Fruit fly (Drosophila melanogaster) whole organism, embryonic: ENCODE data around the gene scrt.

Experiments
- Abd-B ChIP-seq: fragments of 200-800 bp; sonication (Bioruptor generic); optimal IDR thresholded peaks from 2 replicates; lab custom pipeline; 2018; ENCODE audit warnings: missing biosample characterization, mild to moderate bottlenecking, missing genetic modification characterization, moderate library complexity
- Ada2b ChIP-seq: fragments of 200-800 bp; sonication (Bioruptor generic); IDR thresholded peaks from 2 replicates; pipeline ENCODE4 v1.3.6; 2022; ENCODE audit warnings: missing biosample characterization, missing genetic modification characterization
- Antp ChIP-seq: fragments of 200-800 bp; sonication (Bioruptor generic); optimal IDR thresholded peaks from 3 replicates; lab custom pipeline; 2016; ENCODE audit warnings: missing biosample characterization, missing genetic modification characterization
- Asciz ChIP-seq: fragments of 200-800 bp; sonication (Bioruptor generic); optimal IDR thresholded peaks from 2 replicates; lab custom pipeline; 2017; ENCODE audit warnings: missing biosample characterization, mild to moderate bottlenecking, missing genetic modification characterization, missing genetic modification reagents
- BtbVII ChIP-seq: fragments of 200-800 bp; sonication (Bioruptor generic); optimal IDR thresholded peaks from 3 replicates; lab custom pipeline; 2017; ENCODE audit warnings: missing biosample characterization, mild to moderate bottlenecking, missing genetic modification characterization
- CG10147 ChIP-seq: fragments of 200-800 bp; sonication (Bioruptor generic); optimal IDR thresholded peaks from 2 replicates; lab custom pipeline; 2019; ENCODE audit warnings: missing biosample characterization, mild to moderate bottlenecking, missing genetic modification characterization, moderate library complexity
- CG1024 ChIP-seq: fragments of 200-800 bp; sonication (Bioruptor generic); IDR thresholded peaks from 2 replicates; pipeline ENCODE4 v1.3.6; 2022; ENCODE audit warnings: missing biosample characterization, missing genetic modification characterization
- CG10366 ChIP-seq: fragments of 200-800 bp; sonication (Bioruptor generic); IDR thresholded peaks from 2 replicates; pipeline ENCODE4 v1.3.6; 2022; ENCODE audit warnings: missing biosample characterization, missing genetic modification characterization
- CG11504 ChIP-seq: fragments of 200-800 bp; sonication (Bioruptor generic); optimal IDR thresholded peaks from 3 replicates; lab custom pipeline; 2019; ENCODE audit warnings: missing biosample characterization, mild to moderate bottlenecking, missing genetic modification characterization, moderate library complexity
- CG11560 ChIP-seq: fragments of 200-800 bp; sonication (Bioruptor generic); IDR thresholded peaks from 3 replicates; pipeline ENCODE4 v1.3.6; 2022; ENCODE audit warnings: missing biosample characterization, missing genetic modification characterization
- CG13296 ChIP-seq: fragments of 200-800 bp; sonication (Bioruptor generic); optimal IDR thresholded peaks from 3 replicates; lab custom pipeline; 2018; ENCODE audit warnings: missing biosample characterization, mild to moderate bottlenecking, missing genetic modification characterization
- CG14014 ChIP-seq: fragments of 200-800 bp; sonication (Bioruptor generic); IDR thresholded peaks from 2 replicates; pipeline ENCODE4 v1.3.6; 2022; ENCODE audit warnings: missing biosample characterization, missing genetic modification characterization
- CG14441 ChIP-seq: fragments of 200-800 bp; sonication (Bioruptor generic); IDR thresholded peaks from 2 replicates; pipeline ENCODE4 v1.3.6; 2022; ENCODE audit warnings: missing biosample characterization, missing genetic modification characterization
- CG14710 ChIP-seq: fragments of 200-800 bp; sonication (Bioruptor generic); optimal IDR thresholded peaks from 3 replicates; lab custom pipeline; 2019; ENCODE audit warnings: missing biosample characterization, mild to moderate bottlenecking, missing genetic modification characterization, moderate library complexity
- CG16815 ChIP-seq: fragments of 200-800 bp; sonication (Bioruptor generic); optimal IDR thresholded peaks from 3 replicates; lab custom pipeline; 2017; ENCODE audit warnings: missing biosample characterization, mild to moderate bottlenecking, missing genetic modification characterization
- CG17385 ChIP-seq: fragments of 200-800 bp; sonication (Bioruptor generic); optimal IDR thresholded peaks from 3 replicates; lab custom pipeline; 2018; ENCODE audit warnings: missing biosample characterization, mild to moderate bottlenecking, missing genetic modification characterization
- CG17829 ChIP-seq: fragments of 200-800 bp; optimal IDR thresholded peaks from 2 replicates; lab custom pipeline; 2019; ENCODE audit warnings: missing biosample characterization, mild to moderate bottlenecking, missing genetic modification characterization, moderate library complexity
- CG1792 ChIP-seq: fragments of 200-800 bp; sonication (Bioruptor generic); optimal IDR thresholded peaks from 2 replicates; lab custom pipeline; 2016; ENCODE audit warnings: missing biosample characterization, missing genetic modification characterization
- CG2875 ChIP-seq: fragments of 200-800 bp; sonication (Bioruptor generic); optimal IDR thresholded peaks from 2 replicates; lab custom pipeline; 2017; ENCODE audit warnings: missing biosample characterization, mild to moderate bottlenecking, missing genetic modification characterization, missing genetic modification reagents
- CG2889 ChIP-seq: fragments of 200-800 bp; sonication (Bioruptor generic); IDR thresholded peaks from 3 replicates; pipeline ENCODE4 v1.3.6; 2022; ENCODE audit warnings: missing biosample characterization, missing genetic modification characterization
- CG3407 ChIP-seq: fragments of 200-800 bp; sonication (Bioruptor generic); optimal IDR thresholded peaks from 2 replicates; lab custom pipeline; 2018; ENCODE audit warnings: missing biosample characterization, mild to moderate bottlenecking, missing genetic modification characterization
- CG4328 ChIP-seq: fragments of 200-800 bp; sonication (Bioruptor generic); optimal IDR thresholded peaks from 3 replicates; lab custom pipeline; 2017; ENCODE audit warnings: missing biosample characterization, missing genetic modification reagents, missing genetic modification characterization
- CG6689 ChIP-seq: fragments of 200-800 bp; sonication (Bioruptor generic); IDR thresholded peaks from 2 replicates; pipeline ENCODE4 v1.3.6; 2022; ENCODE audit warnings: missing biosample characterization, missing genetic modification characterization
- CG7271 ChIP-seq: fragments of 200-800 bp; sonication (Bioruptor generic); optimal IDR thresholded peaks from 2 replicates; lab custom pipeline; 2018; ENCODE audit warnings: missing biosample characterization, mild to moderate bottlenecking, missing genetic modification characterization, moderate library complexity
- CTCF ChIP-seq: fragments of 200-800 bp; sonication (Bioruptor generic); optimal IDR thresholded peaks from 2 replicates; lab custom pipeline; 2017; ENCODE audit warnings: missing biosample characterization, mild to moderate bottlenecking, missing genetic modification characterization, moderate library complexity
- Dip2 ChIP-seq: fragments of 200-800 bp; sonication (Bioruptor generic); IDR thresholded peaks from 2 replicates; pipeline ENCODE4 v1.3.6; 2022; ENCODE audit warnings: missing biosample characterization, missing genetic modification characterization
- Dref ChIP-seq: fragments of 200-800 bp; sonication (Bioruptor generic); IDR thresholded peaks from 2 replicates; pipeline ENCODE4 v1.3.6; 2022; ENCODE audit warnings: missing biosample characterization, missing genetic modification characterization
- ERR ChIP-seq: fragments of 200-800 bp; sonication (Bioruptor generic); optimal IDR thresholded peaks from 2 replicates; lab custom pipeline; 2016; ENCODE audit warnings: missing biosample characterization, missing genetic modification characterization
- HmgZ ChIP-seq: fragments of 200-800 bp; sonication (Bioruptor generic); optimal IDR thresholded peaks from 2 replicates; lab custom pipeline; 2018; ENCODE audit warnings: missing biosample characterization, mild to moderate bottlenecking, missing genetic modification characterization
- MBD-R2 ChIP-seq: fragments of 200-800 bp; sonication (Bioruptor generic); IDR thresholded peaks from 2 replicates; pipeline ENCODE4 v1.3.6; 2022; ENCODE audit warnings: missing biosample characterization, missing genetic modification characterization
- MESR4 ChIP-seq: fragments of 200-800 bp; sonication (Bioruptor generic); optimal IDR thresholded peaks from 2 replicates; lab custom pipeline; 2018; ENCODE audit warnings: missing biosample characterization, mild to moderate bottlenecking, missing genetic modification characterization, moderate library complexity
- NC2β ChIP-seq: fragments of 200-800 bp; sonication (Bioruptor generic); optimal IDR thresholded peaks from 2 replicates; lab custom pipeline; 2016; ENCODE audit warnings: missing biosample characterization, missing genetic modification characterization
- Optix ChIP-seq: fragments of 200-800 bp; sonication (Bioruptor generic); IDR thresholded peaks from 3 replicates; pipeline ENCODE4 v1.3.6; 2022; ENCODE audit warnings: missing biosample characterization, missing genetic modification characterization
- PHDP ChIP-seq: fragments of 200-800 bp; sonication (Bioruptor generic); optimal IDR thresholded peaks from 3 replicates; lab custom pipeline; 2018; ENCODE audit warnings: missing biosample characterization, mild to moderate bottlenecking, missing genetic modification characterization, moderate library complexity
- Pdp1 ChIP-seq, 2 experiments: fragments of 200-800 bp; sonication (Bioruptor generic); optimal IDR thresholded peaks; 3 replicates each; lab custom pipeline; 2016; ENCODE audit warnings: missing biosample characterization in 2 of 2, missing genetic modification characterization in 2 of 2, mild to moderate bottlenecking in 1 of 2, moderate library complexity in 1 of 2
- Spps ChIP-seq: fragments of 200-800 bp; sonication (Bioruptor generic); optimal IDR thresholded peaks from 2 replicates; lab custom pipeline; 2018; ENCODE audit warnings: missing biosample characterization, mild to moderate bottlenecking, missing genetic modification characterization
- ac ChIP-seq: fragments of 200-800 bp; sonication (Bioruptor generic); optimal IDR thresholded peaks from 3 replicates; lab custom pipeline; 2017; ENCODE audit warnings: missing biosample characterization, mild to moderate bottlenecking, missing genetic modification characterization
- ara ChIP-seq: fragments of 200-800 bp; sonication (Bioruptor generic); IDR thresholded peaks from 2 replicates; pipeline ENCODE4 v1.3.6; 2022; ENCODE audit warnings: missing biosample characterization, missing genetic modification characterization
- cad ChIP-seq: fragments of >200 bp; optimal IDR thresholded peaks from 2 replicates; lab custom pipeline; 2017; ENCODE audit warnings: missing biosample characterization, missing genetic modification characterization
- chinmo ChIP-seq: fragments of 200-800 bp; sonication (Bioruptor generic); IDR thresholded peaks from 4 replicates; pipeline ENCODE4 v1.3.6; 2022; ENCODE audit warnings: missing biosample characterization, missing genetic modification characterization; ENCODE audit not compliant: partially characterized antibody
- dm ChIP-seq: fragments of 200-800 bp; sonication (Bioruptor generic); optimal IDR thresholded peaks from 3 replicates; lab custom pipeline; 2016; ENCODE audit warnings: missing biosample characterization, missing genetic modification characterization
- eyg ChIP-seq: fragments of 200-800 bp; sonication (Bioruptor generic); optimal IDR thresholded peaks from 3 replicates; lab custom pipeline; 2016; ENCODE audit warnings: missing biosample characterization, missing genetic modification characterization
- fru ChIP-seq: fragments of >200 bp; optimal IDR thresholded peaks from 2 replicates; lab custom pipeline; 2017
- gce ChIP-seq: fragments of 200-800 bp; sonication (Bioruptor generic); IDR thresholded peaks from 3 replicates; pipeline ENCODE4 v1.3.6; 2022; ENCODE audit warnings: missing biosample characterization, missing genetic modification characterization
- grau ChIP-seq: fragments of 200-800 bp; optimal IDR thresholded peaks from 3 replicates; lab custom pipeline; 2019; ENCODE audit warnings: missing biosample characterization, mild to moderate bottlenecking, missing genetic modification characterization, moderate library complexity
- hbn ChIP-seq: fragments of 200-800 bp; sonication (Bioruptor generic); IDR thresholded peaks from 2 replicates; pipeline ENCODE4 v1.3.6; 2022; ENCODE audit warnings: missing biosample characterization, missing genetic modification characterization; ENCODE audit not compliant: partially characterized antibody
- ind ChIP-seq: fragments of 200-800 bp; sonication (Bioruptor generic); optimal IDR thresholded peaks from 3 replicates; lab custom pipeline; 2016; ENCODE audit warnings: missing biosample characterization, missing genetic modification characterization
- klu ChIP-seq: fragments of 200-800 bp; sonication (Bioruptor generic); IDR thresholded peaks from 2 replicates; pipeline ENCODE4 v1.3.6; 2022; ENCODE audit warnings: missing biosample characterization, missing genetic modification characterization
- pnt ChIP-seq: fragments of 200-800 bp; sonication (Bioruptor generic); optimal IDR thresholded peaks from 3 replicates; lab custom pipeline; 2016; ENCODE audit warnings: missing biosample characterization, missing genetic modification characterization
- prd ChIP-seq, 3 experiments: fragments of >200 bp in 2 of 3; fragments of 200-800 bp in 1 of 3; sonication (Bioruptor generic) in 1 of 3; optimal IDR thresholded peaks in 2 of 3; IDR thresholded peaks in 1 of 3; 2 replicates in 2 of 3; 3 replicates in 1 of 3; pipeline versions ENCODE4 v1.3.6 to Lab custom; 2017 to 2022; ENCODE audit warnings: missing biosample characterization in 1 of 3, missing genetic modification characterization in 1 of 3
- usp ChIP-seq: fragments of >200 bp; optimal IDR thresholded peaks from 2 replicates; lab custom pipeline; 2017; ENCODE audit warnings: missing biosample characterization, missing genetic modification characterization

scrt gene

dm6 chr3L:3940075-3940819, 43.4 kb upstream of the scrt start, which contains the start of gene CG12766 (continued):
- TF ChIP-seq pnt (no peak), PHDP (tag; lab: Kevin White, UChicago) (peak; percentile 22), chinmo (GFP tag; lab: Robert Waterston, UW) (peak; percentile 74; the same call in 2 of the 4 replicates), ac (GFP tag; lab: Kevin White, UChicago) (no peak), Antp (GFP tag; lab: Kevin White, UChicago) (no peak), CG11504 (tag; lab: Kevin White, UChicago) (no peak), CG10366 (GFP tag; lab: Robert Waterston, UW) (no peak), prd (optimal IDR thresholded peaks at IDR 0.05; lab: Kevin White, UChicago) (no peak), prd (GFP tag; IDR thresholded peaks at IDR 0.05; lab: Robert Waterston, UW) (0 out of 3 replicates have a peak, but pooled peaks have one; percentile 5), CG14441 (GFP tag; lab: Robert Waterston, UW) (0 out of 2 replicates have a peak, but pooled peaks have one; percentile 6), usp (GFP tag; lab: Kevin White, UChicago) (no peak), CG11560 (tag; lab: Robert Waterston, UW) (no peak), CG14710 (tag; lab: Kevin White, UChicago) (no peak), hbn (GFP tag; lab: Robert Waterston, UW) (no peak), CG2875 (GFP tag; lab: Kevin White, UChicago) (no peak), gce (GFP tag; lab: Robert Waterston, UW) (no peak), Dip2 (GFP tag; lab: Robert Waterston, UW) (no peak), klu (GFP tag; lab: Robert Waterston, UW) (no peak), eyg (GFP tag; lab: Kevin White, UChicago) (no peak), Dref (GFP tag; lab: Robert Waterston, UW) (peak; percentile 48), Ada2b (no peak), ind (GFP tag; lab: Kevin White, UChicago) (no peak), ERR (GFP tag; lab: Kevin White, UChicago) (no peak), CG1024 (GFP tag; lab: Robert Waterston, UW) (no peak), CG3407 (GFP tag; lab: Kevin White, UChicago) (no peak), Asciz (GFP tag; lab: Kevin White, UChicago) (no peak), NC2β (GFP tag; lab: Kevin White, UChicago) (no peak), CG16815 (GFP tag; lab: Kevin White, UChicago) (no peak), Pdp1 (GFP tag; optimal IDR thresholded peaks at IDR 0.05; lab: Kevin White, UChicago) (peak in 1 of 2 experiments; percentile 54), MBD-R2 (GFP tag; lab: Robert Waterston, UW) (peak; percentile 23; the same call in 1 of the 2 replicates), Abd-B (GFP tag; lab: Kevin White, UChicago) (no peak), CG6689 (GFP tag; lab: Robert Waterston, UW) (no peak), CG4328 (GFP tag; lab: Kevin White, UChicago) (no peak), fru (no peak), CG7271 (tag; lab: Kevin White, UChicago) (no peak), BtbVII (no peak), cad (no peak), CG17829 (no peak), Optix (GFP tag; lab: Robert Waterston, UW) (no peak), CG17385 (GFP tag; lab: Kevin White, UChicago) (no peak), ara (no peak), CG1792 (no peak), HmgZ (tag; lab: Kevin White, UChicago) (peak; percentile 15), CG10147 (GFP tag; lab: Kevin White, UChicago) (peak; percentile 11), CG13296 (peak; percentile 5), CTCF (GFP tag; lab: Kevin White, UChicago) (no peak), CG2889 (GFP tag; lab: Robert Waterston, UW) (no peak), Spps (tag; lab: Kevin White, UChicago) (no peak), CG14014 (GFP tag; lab: Robert Waterston, UW) (no peak), grau (tag; lab: Kevin White, UChicago) (peak; percentile 36), dm (no peak), MESR4 (GFP tag; lab: Kevin White, UChicago) (no peak)
